Fruit fly (Drosophila melanogaster) whole organism, prepupa: ENCODE measurements around the gene CG13008.

ENCODE experiments used
- CG10631 ChIP-seq: fragments of 200-800 bp; sonication (Bioruptor generic); optimal IDR thresholded peaks from 2 replicates; lab custom pipeline; 2016; ENCODE audit warnings: missing biosample characterization, missing genetic modification characterization
- CG11294 ChIP-seq: fragments of 200-800 bp; sonication (Bioruptor generic); IDR thresholded peaks from 2 replicates; pipeline ENCODE4 v1.3.6; 2022; ENCODE audit warnings: missing biosample characterization, missing genetic modification characterization
- CG11762 ChIP-seq: fragments of 200-800 bp; sonication (Bioruptor generic); optimal IDR thresholded peaks from 3 replicates; lab custom pipeline; 2016; ENCODE audit warnings: missing biosample characterization, missing genetic modification characterization; ENCODE audit not compliant: insufficient read depth
- CG15336 ChIP-seq: fragments of 200-800 bp; sonication (Bioruptor generic); IDR thresholded peaks from 2 replicates; pipeline ENCODE4 v1.3.6; 2022; ENCODE audit warnings: missing biosample characterization, missing genetic modification characterization
- CG1621 ChIP-seq: fragments of 200-800 bp; sonication (Bioruptor generic); optimal IDR thresholded peaks from 3 replicates; lab custom pipeline; 2018; ENCODE audit warnings: missing biosample characterization, mild to moderate bottlenecking, missing genetic modification characterization
- CG3032 ChIP-seq: fragments of 200-800 bp; optimal IDR thresholded peaks from 2 replicates; lab custom pipeline; 2019; ENCODE audit warnings: missing biosample characterization, mild to moderate bottlenecking, missing genetic modification characterization, moderate library complexity
- CG34406 ChIP-seq: fragments of 200-800 bp; sonication (Bioruptor generic); optimal IDR thresholded peaks from 3 replicates; lab custom pipeline; 2016; ENCODE audit warnings: missing biosample characterization, missing genetic modification characterization
- CG3919 ChIP-seq: fragments of 200-800 bp; sonication (Bioruptor generic); optimal IDR thresholded peaks from 3 replicates; lab custom pipeline; 2016; ENCODE audit warnings: missing biosample characterization, missing genetic modification characterization
- CG4318 ChIP-seq: fragments of 200-800 bp; sonication (Bioruptor generic); optimal IDR thresholded peaks from 3 replicates; lab custom pipeline; 2017; ENCODE audit warnings: missing biosample characterization, mild to moderate bottlenecking, missing genetic modification characterization
- CG6276 ChIP-seq: fragments of 200-800 bp; sonication (Bioruptor generic); optimal IDR thresholded peaks from 2 replicates; lab custom pipeline; 2017; ENCODE audit warnings: missing biosample characterization, mild to moderate bottlenecking, missing genetic modification characterization
- CG6792 ChIP-seq: fragments of 200-800 bp; sonication (Bioruptor generic); optimal IDR thresholded peaks from 3 replicates; lab custom pipeline; 2016; ENCODE audit warnings: missing biosample characterization, missing genetic modification characterization
- CG6854 ChIP-seq: fragments of 200-800 bp; sonication (Bioruptor generic); optimal IDR thresholded peaks from 2 replicates; lab custom pipeline; 2017; ENCODE audit warnings: missing biosample characterization, mild to moderate bottlenecking, missing genetic modification characterization
- CG7368 ChIP-seq: fragments of 200-800 bp; sonication (Bioruptor generic); optimal IDR thresholded peaks from 3 replicates; lab custom pipeline; 2016; ENCODE audit warnings: missing biosample characterization, missing genetic modification characterization
- CG8319 ChIP-seq: fragments of 200-800 bp; sonication (Bioruptor generic); optimal IDR thresholded peaks from 3 replicates; lab custom pipeline; 2016; ENCODE audit warnings: missing biosample characterization, missing genetic modification characterization
- CG9139 ChIP-seq: fragments of 200-800 bp; sonication (Bioruptor generic); optimal IDR thresholded peaks from 3 replicates; lab custom pipeline; 2017; ENCODE audit warnings: missing biosample characterization, mild to moderate bottlenecking, missing genetic modification characterization
- Eip75B ChIP-seq: fragments of 200-800 bp; sonication (Bioruptor generic); optimal IDR thresholded peaks from 3 replicates; lab custom pipeline; 2016; ENCODE audit warnings: missing biosample characterization, missing genetic modification characterization
- Ets21C ChIP-seq: fragments of 200-800 bp; sonication (Bioruptor generic); optimal IDR thresholded peaks from 3 replicates; lab custom pipeline; 2016; ENCODE audit warnings: missing biosample characterization, missing genetic modification characterization
- Gug ChIP-seq: fragments of 200-800 bp; sonication (Bioruptor generic); IDR thresholded peaks from 2 replicates; pipeline ENCODE4 v1.3.6; 2022; ENCODE audit warnings: missing biosample characterization, missing genetic modification characterization
- Hr4 ChIP-seq: fragments of 200-800 bp; sonication (Bioruptor generic); optimal IDR thresholded peaks from 3 replicates; lab custom pipeline; 2016; ENCODE audit warnings: missing biosample characterization, missing genetic modification characterization
- Lpt ChIP-seq: fragments of 200-800 bp; sonication (Bioruptor generic); optimal IDR thresholded peaks from 3 replicates; lab custom pipeline; 2016; ENCODE audit warnings: missing biosample characterization, missing genetic modification characterization
- Met ChIP-seq: fragments of 200-800 bp; sonication (Bioruptor generic); optimal IDR thresholded peaks from 3 replicates; lab custom pipeline; 2016; ENCODE audit warnings: missing biosample characterization, missing genetic modification characterization
- Smox ChIP-seq: fragments of 200-800 bp; sonication (Bioruptor generic); optimal IDR thresholded peaks from 3 replicates; lab custom pipeline; 2016; ENCODE audit warnings: missing biosample characterization, missing genetic modification characterization
- Sox15 ChIP-seq: fragments of 200-800 bp; sonication (Bioruptor generic); optimal IDR thresholded peaks from 3 replicates; lab custom pipeline; 2016; ENCODE audit warnings: missing biosample characterization, missing genetic modification characterization
- achi ChIP-seq: fragments of 200-800 bp; sonication (Bioruptor generic); optimal IDR thresholded peaks from 3 replicates; lab custom pipeline; 2016; ENCODE audit warnings: missing biosample characterization, missing genetic modification characterization
- acj6 ChIP-seq: fragments of 200-800 bp; sonication (Bioruptor generic); optimal IDR thresholded peaks from 3 replicates; lab custom pipeline; 2016; ENCODE audit warnings: missing biosample characterization, missing genetic modification characterization
- cyc ChIP-seq: fragments of 200-800 bp; sonication (Bioruptor generic); optimal IDR thresholded peaks from 3 replicates; lab custom pipeline; 2016; ENCODE audit warnings: missing biosample characterization, missing genetic modification characterization
- dsx ChIP-seq: fragments of 200-800 bp; optimal IDR thresholded peaks from 3 replicates; lab custom pipeline; 2019; ENCODE audit warnings: missing biosample characterization, mild to moderate bottlenecking, missing genetic modification characterization, moderate library complexity; ENCODE audit not compliant: poor library complexity, severe bottlenecking
- eg ChIP-seq: fragments of 200-800 bp; sonication (Bioruptor generic); IDR thresholded peaks from 3 replicates; pipeline ENCODE4 v1.3.6; 2022; ENCODE audit warnings: missing biosample characterization, missing genetic modification characterization
- esn ChIP-seq: fragments of 200-800 bp; sonication (Bioruptor generic); optimal IDR thresholded peaks from 2 replicates; lab custom pipeline; 2016; ENCODE audit warnings: missing biosample characterization, mild to moderate bottlenecking, missing genetic modification characterization, moderate library complexity
- fd59A ChIP-seq: fragments of 200-800 bp; sonication (Bioruptor generic); optimal IDR thresholded peaks from 2 replicates; lab custom pipeline; 2017; ENCODE audit warnings: missing biosample characterization, mild to moderate bottlenecking, missing genetic modification characterization, missing genetic modification reagents
- net ChIP-seq: fragments of 200-800 bp; sonication (Bioruptor generic); optimal IDR thresholded peaks from 3 replicates; lab custom pipeline; 2016; ENCODE audit warnings: missing biosample characterization, missing genetic modification characterization
- pdm3 ChIP-seq: fragments of 200-800 bp; sonication (Bioruptor generic); optimal IDR thresholded peaks from 3 replicates; lab custom pipeline; 2016; ENCODE audit warnings: missing biosample characterization, missing genetic modification characterization
- salr ChIP-seq, 2 experiments: fragments of 200-800 bp; sonication (Bioruptor generic); optimal IDR thresholded peaks; 3 replicates each; lab custom pipeline; 2016 to 2018; ENCODE audit warnings: missing biosample characterization in 2 of 2, missing genetic modification characterization in 2 of 2, mild to moderate bottlenecking in 1 of 2
- spab ChIP-seq: fragments of 200-800 bp; sonication (Bioruptor generic); optimal IDR thresholded peaks from 2 replicates; lab custom pipeline; 2017; ENCODE audit warnings: missing biosample characterization, mild to moderate bottlenecking, missing genetic modification characterization, missing genetic modification reagents
- ss ChIP-seq, 2 experiments: fragments of 200-800 bp; sonication (Bioruptor generic); optimal IDR thresholded peaks; 2 replicates in 1 of 2; 3 replicates in 1 of 2; lab custom pipeline; 2017 to 2018; ENCODE audit warnings: mild to moderate bottlenecking in 2 of 2, missing biosample characterization in 2 of 2, missing genetic modification characterization in 2 of 2, moderate library complexity in 1 of 2
- topi ChIP-seq: fragments of 200-800 bp; sonication (Bioruptor generic); optimal IDR thresholded peaks from 3 replicates; lab custom pipeline; 2016; ENCODE audit warnings: missing biosample characterization, missing genetic modification characterization
- vri ChIP-seq: fragments of 200-800 bp; sonication (Bioruptor generic); optimal IDR thresholded peaks from 3 replicates; lab custom pipeline; 2016; ENCODE audit warnings: missing biosample characterization, mild to moderate bottlenecking, missing genetic modification characterization

CG13008 gene

DNA sequence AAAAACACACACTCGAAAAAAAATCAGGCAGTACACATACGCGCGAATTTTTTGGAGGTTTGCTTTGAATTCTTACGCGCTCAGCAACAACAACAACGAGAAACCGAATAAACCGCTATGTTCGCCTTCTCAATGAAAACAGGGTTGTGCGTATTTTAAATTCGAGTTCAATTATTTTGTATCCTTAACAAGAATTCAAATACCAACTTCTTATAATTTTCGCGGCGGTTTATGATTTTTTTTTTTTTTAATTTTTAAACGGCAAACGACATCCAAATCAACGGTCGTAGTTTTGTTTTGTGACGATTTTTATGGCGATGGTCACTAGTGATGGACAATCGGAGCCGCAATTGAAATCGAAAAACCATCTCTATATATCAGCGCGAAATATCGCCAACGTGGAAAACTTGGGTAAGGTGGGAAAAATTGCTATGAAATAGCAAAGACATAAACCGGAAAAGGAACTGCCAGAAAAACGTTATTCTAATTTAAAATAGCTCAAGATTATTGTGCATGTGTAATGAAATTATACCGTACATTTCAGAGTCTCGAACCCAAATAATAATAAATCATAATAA is 40.6 kb downstream of the CG13008 start, which contains the start of gene goe (continued):
- peak; percentile 17 for TF ChIP-seq CG8319
- TF ChIP-seq cyc: peak; percentile 62
- no peak for TF ChIP-seq CG4318 (GFP tag; lab: Kevin White, UChicago)
- peak; percentile 39 for TF ChIP-seq Sox15
- TF ChIP-seq dsx: no peak
- TF ChIP-seq Smox: peak; percentile 60
- no peak for TF ChIP-seq CG1621 (tag; lab: Kevin White, UChicago)
- TF ChIP-seq CG34406 (GFP tag; lab: Kevin White, UChicago): peak; percentile 19
- peak; percentile 63 for TF ChIP-seq vri (GFP tag; lab: Kevin White, UChicago)
- peak; percentile 40 for TF ChIP-seq CG6854
- peak; percentile 49 for TF ChIP-seq topi (GFP tag; lab: Kevin White, UChicago)
- TF ChIP-seq acj6 (GFP tag; lab: Kevin White, UChicago): peak; percentile 56
- TF ChIP-seq eg (GFP tag; lab: Robert Waterston, UW): peak; percentile 58; the same call in 2 of the 3 replicates
- peak; percentile 60 for TF ChIP-seq Eip75B
- peak; percentile 67 for TF ChIP-seq pdm3 (GFP tag; lab: Kevin White, UChicago)
- TF ChIP-seq CG3032 (tag; lab: Kevin White, UChicago): peak; percentile 37
- peak; percentile 5 for TF ChIP-seq Lpt (GFP tag; lab: Kevin White, UChicago)
- TF ChIP-seq CG6792 (GFP tag; lab: Kevin White, UChicago): peak; percentile 65
- TF ChIP-seq achi (GFP tag; lab: Kevin White, UChicago): peak; percentile 49
- TF ChIP-seq spab: no peak
- TF ChIP-seq CG10631 (GFP tag; lab: Kevin White, UChicago): peak; percentile 55
- no peak for TF ChIP-seq CG9139 (GFP tag; lab: Kevin White, UChicago)
- no peak for TF ChIP-seq Hr4 (GFP tag; lab: Kevin White, UChicago)
- no peak for TF ChIP-seq fd59A
- no peak for TF ChIP-seq CG15336
- TF ChIP-seq esn (GFP tag; lab: Kevin White, UChicago): peak; percentile 75
- TF ChIP-seq CG7368: peak; percentile 35

DNA sequence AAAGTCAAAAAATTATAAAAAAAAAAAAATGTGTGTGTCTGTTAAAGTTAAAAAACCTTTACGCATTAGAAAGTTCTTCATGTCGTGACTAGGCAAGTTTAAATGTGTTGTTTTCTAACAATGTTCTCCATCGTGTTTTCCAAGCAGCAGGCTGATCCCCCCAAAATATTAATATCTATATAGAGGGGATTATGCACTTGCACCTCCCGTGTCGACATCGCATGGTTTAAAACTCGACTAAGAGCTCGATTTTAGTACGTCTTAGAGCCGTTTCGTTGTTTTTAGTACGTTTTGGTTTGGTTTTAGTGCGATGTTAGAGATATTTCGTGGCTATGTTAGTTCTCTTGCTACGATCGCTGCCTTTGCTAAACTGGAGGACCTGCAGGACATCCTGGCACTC is 42.0 kb downstream of the CG13008 start:
- no peak for TF ChIP-seq CG4318 (GFP tag; lab: Kevin White, UChicago)
- no peak for TF ChIP-seq salr (GFP tag; optimal IDR thresholded peaks at IDR 0.05; lab: Kevin White, UChicago)
- no peak for TF ChIP-seq Eip75B
- no peak for TF ChIP-seq Gug (GFP tag; lab: Robert Waterston, UW)
- no peak for TF ChIP-seq fd59A

DNA sequence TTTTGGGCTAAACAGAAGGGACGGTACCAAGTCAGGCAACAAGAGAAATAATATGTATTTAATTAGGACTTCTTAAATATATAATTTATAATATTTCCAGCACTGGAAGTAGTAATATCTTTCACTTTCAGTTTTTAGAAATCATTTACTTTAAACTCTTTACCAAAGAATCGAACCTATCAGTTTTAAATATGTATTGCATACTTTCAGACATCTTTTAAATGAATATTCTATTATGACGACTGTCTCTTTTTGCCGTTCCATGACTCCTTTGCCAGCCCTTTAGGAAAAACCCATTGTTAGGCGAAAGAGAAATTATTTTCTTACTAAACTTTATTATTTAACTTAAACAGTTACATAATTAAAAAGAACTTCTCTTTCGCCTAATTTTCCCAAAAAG is 46.5 kb downstream of the CG13008 start:
- no peak for TF ChIP-seq CG3919 (GFP tag; lab: Kevin White, UChicago)
- no peak for TF ChIP-seq Ets21C (GFP tag; lab: Kevin White, UChicago)
- TF ChIP-seq Met (GFP tag; lab: Kevin White, UChicago): no peak
- TF ChIP-seq achi (GFP tag; lab: Kevin White, UChicago): no peak
- no peak for TF ChIP-seq CG3032 (tag; lab: Kevin White, UChicago)
- no peak for TF ChIP-seq CG11294 (GFP tag; lab: Robert Waterston, UW)
- TF ChIP-seq net (GFP tag; lab: Kevin White, UChicago): no peak
- TF ChIP-seq ss (GFP tag; optimal IDR thresholded peaks at IDR 0.05; lab: Kevin White, UChicago): no peak
- no peak for TF ChIP-seq CG11762 (GFP tag; lab: Kevin White, UChicago)
- TF ChIP-seq CG6276 (GFP tag; lab: Kevin White, UChicago): no peak
- TF ChIP-seq CG7368: no peak
